Worm (Caenorhabditis elegans) whole organism, L4 larva: ENCODE data around the gene fut-1.

Experiments used
- R02D3.7 ChIP-seq: fragments of 150-350 bp; sonication (generic microtip); optimal IDR thresholded peaks from 3 replicates; lab custom pipeline; 2014; ENCODE audit warnings: missing biosample characterization, missing genetic modification characterization
- lin-13 ChIP-seq: fragments of 150-350 bp; optimal IDR thresholded peaks from 2 replicates; lab custom pipeline; 2014; ENCODE audit warnings: missing biosample characterization, missing genetic modification reagents, missing genetic modification characterization
- mdl-1 ChIP-seq, 2 experiments: fragments of 150-350 bp in 1 of 2; sonication (generic microtip) in 1 of 2; optimal IDR thresholded peaks; 2 replicates each; lab custom pipeline; 2014 to 2017; ENCODE audit warnings: missing biosample characterization in 2 of 2, missing genetic modification characterization in 2 of 2
- nhr-11 ChIP-seq: fragments of 150-350 bp; optimal IDR thresholded peaks from 2 replicates; lab custom pipeline; 2014; ENCODE audit warnings: missing biosample characterization, missing genetic modification characterization

- TF ChIP-seq R02D3.7 (tag; lab: Kevin White, UChicago), result no peak
- no peak for TF ChIP-seq mdl-1 (tag; optimal IDR thresholded peaks at IDR 0.05; lab: Kevin White, UChicago)
- no peak for TF ChIP-seq lin-13
- TF ChIP-seq nhr-11 (tag; lab: Kevin White, UChicago), result no peak
Measured at ce11 chrII:8795227-8795626, 35.8 kb upstream of the fut-1 start.
